Worm (Caenorhabditis elegans) whole organism, L1 larva: Measurements from ENCODE around the gene nhr-146.

Experiments used
- ceh-90 ChIP-seq: sonication (generic microtip); optimal IDR thresholded peaks from 2 replicates; lab custom pipeline; 2016; ENCODE audit warnings: missing genetic modification characterization, missing compliant biosample characterization
- nhr-12 ChIP-seq: sonication (generic microtip); optimal IDR thresholded peaks from 2 replicates; lab custom pipeline; 2017; ENCODE audit warnings: missing biosample characterization, missing genetic modification characterization
- nhr-76 ChIP-seq: sonication (generic microtip); optimal IDR thresholded peaks from 2 replicates; lab custom pipeline; 2017; ENCODE audit warnings: missing biosample characterization, missing genetic modification characterization
- zag-1 ChIP-seq: fragments of 150-350 bp; optimal IDR thresholded peaks from 2 replicates; lab custom pipeline; 2014; ENCODE audit warnings: missing biosample characterization, missing genetic modification characterization

DNA sequence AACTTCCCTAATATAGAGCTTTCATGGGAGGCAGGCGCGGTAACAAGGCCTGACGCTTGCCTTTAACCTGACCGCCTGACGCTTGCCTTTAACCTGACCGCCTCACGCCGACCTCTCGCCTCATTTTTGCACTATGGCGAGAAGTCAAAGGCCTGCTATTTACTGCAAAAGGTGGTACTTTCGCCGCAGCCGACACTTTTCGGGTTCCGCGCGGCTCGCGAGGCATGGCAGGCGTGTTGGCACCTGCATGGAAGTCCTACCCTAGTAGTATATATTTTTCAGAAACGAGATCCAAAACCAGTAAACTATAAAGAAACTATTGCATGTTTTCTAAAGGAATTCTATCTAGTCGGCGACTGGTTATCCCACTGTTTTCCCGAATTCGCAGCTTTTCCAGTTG lies 2.1 kb downstream of the nhr-146 start:
- TF ChIP-seq nhr-12 (tag; lab: Kevin White, UChicago) (no peak), nhr-76 (tag; lab: Kevin White, UChicago) (no peak), zag-1 (tag; lab: Kevin White, UChicago) (no peak), ceh-90 (tag; lab: Kevin White, UChicago) (no peak)
